Worm (Caenorhabditis elegans): Measurements from ENCODE around the gene Y73F8A.26.
A peak's percentile ranks its signal among the peaks of the same experiment; 100 is the strongest.

Gene Y73F8A.26

ce11 chrIV:15473588-15474271, at the start of gene Y73F8A.26:
TSS of gene Y73F8A.26 (plus strand) at chrIV:15473660.
- TF ChIP-seq unc-39 (tag; optimal IDR thresholded peaks at IDR 0.05) (no peak), nhr-237 (tag; optimal IDR thresholded peaks at IDR 0.05) (no peak), hlh-1 (tag; optimal IDR thresholded peaks at IDR 0.05) (peak; percentile 74), nhr-2 (tag; optimal IDR thresholded peaks at IDR 0.05) (peak; percentile 29)

ce11 chrIV:15433805-15434204, 39.7 kb upstream of the Y73F8A.26 start:
- TF ChIP-seq elt-3 (tag; optimal IDR thresholded peaks at IDR 0.05) = no peak
- TF ChIP-seq lsy-2 (tag; optimal IDR thresholded peaks at IDR 0.05) = no peak
- peak; percentile 42 for TF ChIP-seq zip-8 (tag; optimal IDR thresholded peaks at IDR 0.05)
- peak; percentile 38 for TF ChIP-seq mab-5 (tag; optimal IDR thresholded peaks at IDR 0.05)
- no peak for TF ChIP-seq cnd-1 (tag; optimal IDR thresholded peaks at IDR 0.05)
- TF ChIP-seq mep-1 (tag; optimal IDR thresholded peaks at IDR 0.05) = no peak

- TF ChIP-seq pha-4 (tag; optimal IDR thresholded peaks at IDR 0.05) = no peak
- TF ChIP-seq lin-32 (GFP tag; optimal IDR thresholded peaks at IDR 0.05) = no peak
- TF ChIP-seq flh-1 (GFP tag; optimal IDR thresholded peaks at IDR 0.05) = no peak
- TF ChIP-seq tbx-8 (GFP tag; optimal IDR thresholded peaks at IDR 0.05) = no peak
- TF ChIP-seq lsy-2 (tag; optimal IDR thresholded peaks at IDR 0.05) = no peak
- no peak for TF ChIP-seq ces-1 (GFP tag; optimal IDR thresholded peaks at IDR 0.05)
- no peak for TF ChIP-seq ceh-83 (GFP tag; optimal IDR thresholded peaks at IDR 0.05)
- TF ChIP-seq ham-2 (GFP tag; optimal IDR thresholded peaks at IDR 0.05) = no peak
- TF ChIP-seq drap-1 (GFP tag; optimal IDR thresholded peaks at IDR 0.05) = no peak
- no peak for TF ChIP-seq nhr-28 (tag; optimal IDR thresholded peaks at IDR 0.05)
- no peak for TF ChIP-seq sem-2 (GFP tag; optimal IDR thresholded peaks at IDR 0.05)
- TF ChIP-seq nhr-2 (tag; optimal IDR thresholded peaks at IDR 0.05) = no peak
- no peak for TF ChIP-seq unc-120 (tag; optimal IDR thresholded peaks at IDR 0.05; ENCODE audit: poor library complexity, severe bottlenecking)
- no peak for TF ChIP-seq mep-1 (tag; optimal IDR thresholded peaks at IDR 0.05)
- TF ChIP-seq M03D4.4 (tag; optimal IDR thresholded peaks at IDR 0.05) = no peak
- TF ChIP-seq blmp-1 (tag; optimal IDR thresholded peaks at IDR 0.05) = no peak
- TF ChIP-seq hlh-1 (tag; optimal IDR thresholded peaks at IDR 0.05) = no peak
- TF ChIP-seq zip-8 (tag; optimal IDR thresholded peaks at IDR 0.05) = no peak
- no peak for TF ChIP-seq unc-62 (GFP tag; optimal IDR thresholded peaks at IDR 0.05)
Observed at ce11 chrIV:15441308-15441707, 32.2 kb upstream of the Y73F8A.26 start, which contains the start of gene Y73F8A.22. TSS of gene Y73F8A.22 (minus strand) at chrIV:15441408.

ce11 chrIV:15444481-15444880, 29.0 kb upstream of the Y73F8A.26 start, which contains the start of gene Y73F8A.23:
TSS of gene Y73F8A.23 (minus strand) at chrIV:15444581.
- TF ChIP-seq ceh-83 (GFP tag; optimal IDR thresholded peaks at IDR 0.05) (no peak), unc-120 (tag; optimal IDR thresholded peaks at IDR 0.05; ENCODE audit: poor library complexity, severe bottlenecking) (no peak), tbx-8 (GFP tag; optimal IDR thresholded peaks at IDR 0.05) (no peak), zip-8 (tag; optimal IDR thresholded peaks at IDR 0.05) (no peak), lin-32 (GFP tag; optimal IDR thresholded peaks at IDR 0.05) (no peak), ztf-11 (tag; optimal IDR thresholded peaks at IDR 0.05) (no peak), blmp-1 (tag; optimal IDR thresholded peaks at IDR 0.05) (no peak), unc-39 (tag; optimal IDR thresholded peaks at IDR 0.05) (no peak), elt-1 (tag; optimal IDR thresholded peaks at IDR 0.05; ENCODE audit: borderline replicate concordance, insufficient read depth) (no peak), nhr-28 (tag; optimal IDR thresholded peaks at IDR 0.05) (no peak), nhr-12 (tag; optimal IDR thresholded peaks at IDR 0.05) (no peak), nhr-76 (tag; optimal IDR thresholded peaks at IDR 0.05) (no peak), sptf-1 (tag; optimal IDR thresholded peaks at IDR 0.05) (no peak), lsy-2 (tag; optimal IDR thresholded peaks at IDR 0.05) (no peak), mab-5 (tag; optimal IDR thresholded peaks at IDR 0.05) (no peak), bed-3 (GFP tag; optimal IDR thresholded peaks at IDR 0.05) (no peak), nhr-2 (tag; optimal IDR thresholded peaks at IDR 0.05) (no peak), flh-1 (GFP tag; optimal IDR thresholded peaks at IDR 0.05) (no peak), ceh-43 (GFP tag; optimal IDR thresholded peaks at IDR 0.05) (no peak)
